Fruit fly (Drosophila melanogaster): ENCODE results near the gene CG3999.

Gene CG3999

DNA sequence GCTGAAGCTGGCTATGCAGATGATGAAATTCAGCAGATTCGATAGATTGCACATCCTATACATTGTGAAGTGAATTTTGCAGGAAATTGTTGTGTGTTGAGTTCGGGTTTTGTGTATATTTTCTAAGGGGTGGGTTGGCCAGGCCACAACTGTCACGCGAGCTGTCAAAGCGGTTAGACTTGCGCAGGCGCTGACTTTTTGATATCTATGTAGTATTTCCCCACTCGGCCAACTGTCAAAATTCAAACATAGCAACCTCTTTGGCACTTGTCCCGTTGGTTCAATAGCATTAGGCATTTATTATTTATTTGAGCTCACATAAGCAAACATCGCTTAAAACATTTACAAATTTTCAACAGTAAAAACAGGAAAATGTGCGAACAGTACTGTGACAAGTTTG lies 26.7 kb upstream of the CG3999 start, which contains the start of the genes CG12817 and CG34107:
Gene CG12817, minus strand, starts transcription at position 132 of the 400 bp plus-strand sequence.
Gene CG34107, plus strand, starts transcription at position 316 of the 400 bp plus-strand sequence.
- TF ChIP-seq fkh (GFP tag; optimal IDR thresholded peaks at IDR 0.05) = no peak
- TF ChIP-seq achi (GFP tag; optimal IDR thresholded peaks at IDR 0.05) = peak; percentile 54

DNA sequence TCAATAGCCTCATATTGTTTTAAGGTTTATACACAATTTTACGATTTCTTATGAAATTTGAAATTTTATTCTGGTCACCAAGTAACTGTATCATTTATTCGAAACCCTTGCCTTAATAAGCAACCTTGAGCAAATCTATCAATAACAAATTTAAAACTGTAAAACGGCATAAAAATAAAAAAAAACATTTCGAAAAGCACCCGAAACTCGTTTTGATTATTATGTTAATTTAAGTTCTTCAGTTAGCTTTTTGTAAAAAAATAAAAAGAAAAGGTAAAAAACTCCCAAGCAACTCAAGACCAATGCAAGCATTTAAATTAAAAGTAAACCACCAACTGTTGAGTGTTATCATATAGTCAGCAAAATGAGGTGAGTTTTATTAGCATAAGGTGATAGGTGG lies 25.9 kb upstream of the CG3999 start, which contains the start of gene CG42795:
Gene CG42795, plus strand, starts transcription at position 301 of the 400 bp plus-strand sequence.
- TF ChIP-seq CG6163 (GFP tag; IDR thresholded peaks at IDR 0.05) (no peak), Blimp-1 (GFP tag; optimal IDR thresholded peaks at IDR 0.05) (no peak), ss (GFP tag; optimal IDR thresholded peaks at IDR 0.05) (no peak), Smox (GFP tag; optimal IDR thresholded peaks at IDR 0.05) (no peak), net (GFP tag; optimal IDR thresholded peaks at IDR 0.05) (no peak), CG6276 (GFP tag; optimal IDR thresholded peaks at IDR 0.05) (no peak), lz (GFP tag; optimal IDR thresholded peaks at IDR 0.05) (no peak), fkh (GFP tag; optimal IDR thresholded peaks at IDR 0.05) (no peak), acj6 (GFP tag; optimal IDR thresholded peaks at IDR 0.05) (no peak), Sox14 (GFP tag; optimal IDR thresholded peaks at IDR 0.05) (no peak), vri (GFP tag; optimal IDR thresholded peaks at IDR 0.05) (no peak), Hr4 (GFP tag; optimal IDR thresholded peaks at IDR 0.05) (no peak), topi (GFP tag; optimal IDR thresholded peaks at IDR 0.05) (no peak), CG9139 (GFP tag; optimal IDR thresholded peaks at IDR 0.05) (no peak), Hr38 (GFP tag; optimal IDR thresholded peaks at IDR 0.05) (no peak), Sox15 (GFP tag; optimal IDR thresholded peaks at IDR 0.05) (no peak), Ets21C (GFP tag; optimal IDR thresholded peaks at IDR 0.05) (no peak), CG34406 (GFP tag; optimal IDR thresholded peaks at IDR 0.05) (no peak)

- no peak for TF ChIP-seq fd85E (GFP tag; optimal IDR thresholded peaks at IDR 0.05)
- peak; percentile 20 for TF ChIP-seq svp (GFP tag)
- peak; percentile 60 for TF ChIP-seq achi (GFP tag; optimal IDR thresholded peaks at IDR 0.05)
- TF ChIP-seq spab (GFP tag; optimal IDR thresholded peaks at IDR 0.05) = no peak
Measured at dm6 chr3R:10226132-10227023, 24.9 kb upstream of the CG3999 start.

DNA sequence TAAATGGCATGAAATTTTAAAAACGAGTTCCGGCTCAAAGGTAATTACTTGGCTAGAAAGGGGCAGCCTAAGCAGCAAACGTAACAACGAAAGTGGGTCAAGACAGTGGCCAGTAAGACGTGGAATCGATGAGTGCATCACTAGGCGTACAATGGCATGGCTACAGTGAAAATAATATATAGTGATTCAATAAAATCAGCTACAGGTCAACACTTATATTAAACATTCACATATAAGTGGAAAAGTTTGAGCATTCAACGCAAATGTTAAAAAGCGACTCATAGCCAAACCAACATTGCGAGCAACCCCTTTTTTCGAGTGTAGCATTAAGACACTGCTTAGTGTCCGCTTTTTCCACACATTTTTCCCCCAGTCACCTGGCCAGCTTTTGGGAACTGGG lies 23.3 kb upstream of the CG3999 start:
- TF ChIP-seq Met (GFP tag; optimal IDR thresholded peaks at IDR 0.05) (no peak), CG6163 (GFP tag; IDR thresholded peaks at IDR 0.05) (0 out of 3 replicates have a peak, but pooled peaks have one; percentile 21), CG32006 (GFP tag; optimal IDR thresholded peaks at IDR 0.05) (peak; percentile 25), Smox (GFP tag; optimal IDR thresholded peaks at IDR 0.05) (no peak)

dm6 chr3R:10251846-10252245 lies 528 bp downstream of the CG3999 start:
- no peak for TF ChIP-seq Eip93F (GFP tag; optimal IDR thresholded peaks at IDR 0.05)
- TF ChIP-seq svp (GFP tag) = peak; percentile 96

DNA sequence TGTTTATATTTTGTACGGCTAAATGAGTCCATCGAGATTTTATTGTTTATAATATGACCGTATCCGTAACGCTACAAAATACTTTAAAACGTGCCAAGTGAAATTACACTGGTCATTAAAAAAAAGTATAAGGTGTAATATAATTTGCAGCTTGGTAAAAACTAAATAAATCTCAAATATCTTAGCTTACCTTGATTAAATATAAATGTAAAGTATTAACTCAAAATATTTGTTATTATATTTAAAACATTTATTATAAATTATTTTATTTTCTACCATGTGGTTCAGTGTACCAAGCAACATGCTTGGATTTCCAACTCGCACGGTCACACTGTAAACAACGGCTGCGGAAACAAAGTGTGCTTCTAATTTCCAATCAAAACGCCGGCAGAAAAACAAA lies 10.5 kb downstream of the CG3999 start, which contains the start of the genes Sirt6 and pont:
Gene Sirt6, minus strand, starts transcription at position 50 of the 400 bp plus-strand sequence.
Gene pont, plus strand, starts transcription at position 324 of the 400 bp plus-strand sequence.
- TF ChIP-seq Sox102F (GFP tag; optimal IDR thresholded peaks at IDR 0.05) = peak; percentile 79
- TF ChIP-seq fkh (GFP tag; optimal IDR thresholded peaks at IDR 0.05) = peak; percentile 94
- no peak for TF ChIP-seq eg (GFP tag; IDR thresholded peaks at IDR 0.05)
- TF ChIP-seq CG11762 (GFP tag; optimal IDR thresholded peaks at IDR 0.05; ENCODE audit: insufficient read depth) = peak; percentile 84
- TF ChIP-seq CG7368 (GFP tag; optimal IDR thresholded peaks at IDR 0.05) = peak; percentile 82
- peak; percentile 70 for TF ChIP-seq CG6854 (GFP tag; optimal IDR thresholded peaks at IDR 0.05)
- peak; percentile 92 for TF ChIP-seq achi (GFP tag; optimal IDR thresholded peaks at IDR 0.05)
- peak; percentile 17 for TF ChIP-seq fd85E (GFP tag; optimal IDR thresholded peaks at IDR 0.05)
- peak; percentile 95 for TF ChIP-seq acj6 (GFP tag; optimal IDR thresholded peaks at IDR 0.05)
- TF ChIP-seq CG32006 (GFP tag; optimal IDR thresholded peaks at IDR 0.05) = peak; percentile 95
- peak; percentile 87 for TF ChIP-seq CG4318 (GFP tag; optimal IDR thresholded peaks at IDR 0.05)
- TF ChIP-seq OdsH (GFP tag; optimal IDR thresholded peaks at IDR 0.05) = peak; percentile 95
- TF ChIP-seq svp (GFP tag) = peak; percentile 94
- TF ChIP-seq pdm3 (GFP tag; optimal IDR thresholded peaks at IDR 0.05) = peak; percentile 85
- peak; percentile 82 for TF ChIP-seq lz (GFP tag; optimal IDR thresholded peaks at IDR 0.05)
- peak; percentile 97 for TF ChIP-seq CG3032 (tag; optimal IDR thresholded peaks at IDR 0.05)
- peak; percentile 77 for TF ChIP-seq fd59A (GFP tag; optimal IDR thresholded peaks at IDR 0.05)
- peak; percentile 90 for TF ChIP-seq CG6792 (GFP tag; optimal IDR thresholded peaks at IDR 0.05)
- peak; percentile 97 for TF ChIP-seq Eip78C (GFP tag)
- TF ChIP-seq Eip75B (GFP tag; optimal IDR thresholded peaks at IDR 0.05) = peak; percentile 76
- TF ChIP-seq CG3919 (GFP tag; optimal IDR thresholded peaks at IDR 0.05) = peak; percentile 92
- no peak for TF ChIP-seq CG15336 (GFP tag; IDR thresholded peaks at IDR 0.05)
- peak; percentile 77 for TF ChIP-seq CG9139 (GFP tag; optimal IDR thresholded peaks at IDR 0.05)

Data from whole organism, prepupa.